Fruit fly (Drosophila melanogaster): ENCODE measurements around the gene CG33229.

DNA sequence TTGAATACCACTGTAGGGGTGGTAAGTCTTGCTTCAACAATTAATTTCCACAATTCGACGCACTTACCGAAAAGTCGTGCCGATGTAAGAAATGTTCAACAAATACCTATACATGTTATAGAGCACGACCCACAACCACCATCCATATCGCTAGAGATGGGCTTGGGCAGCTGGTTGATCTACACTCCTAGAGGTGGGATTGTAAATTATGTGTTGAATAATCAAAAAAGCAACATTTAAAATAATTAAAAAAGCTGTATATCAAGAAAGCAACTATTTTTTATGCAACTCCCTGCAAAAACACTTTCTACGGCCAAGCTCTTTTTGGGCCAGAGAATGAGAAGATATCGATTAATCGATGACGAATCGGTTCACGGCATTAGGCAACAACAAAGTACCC lies 39.4 kb upstream of the CG33229 start, which contains the start of the genes CG34140, Mkp and Mtch:
- TF ChIP-seq acj6 (GFP tag; optimal IDR thresholded peaks at IDR 0.05): peak; percentile 79
- no peak for TF ChIP-seq pdm3 (GFP tag; optimal IDR thresholded peaks at IDR 0.05)
- TF ChIP-seq CG11294 (GFP tag; IDR thresholded peaks at IDR 0.05): peak; percentile 37; the same call in 1 of the 2 replicates
- peak; percentile 65 for TF ChIP-seq Sox15 (GFP tag; optimal IDR thresholded peaks at IDR 0.05)
- peak; percentile 85 for TF ChIP-seq CG10631 (GFP tag; optimal IDR thresholded peaks at IDR 0.05)
- TF ChIP-seq CG6792 (GFP tag; optimal IDR thresholded peaks at IDR 0.05): peak; percentile 84
- TF ChIP-seq CG6163 (GFP tag; IDR thresholded peaks at IDR 0.05): peak; percentile 81
- no peak; the same call in none of the 3 replicates for TF ChIP-seq CG8119 (GFP tag; IDR thresholded peaks at IDR 0.05)
- TF ChIP-seq CG10669 (GFP tag; optimal IDR thresholded peaks at IDR 0.05): no peak
